Worm (Caenorhabditis elegans) whole organism, young adult: ENCODE measurements around the gene Y38E10A.33.

Source experiments
- F52B5.7 ChIP-seq: sonication (generic microtip); optimal IDR thresholded peaks from 2 replicates; lab custom pipeline; 2016; ENCODE audit warnings: mild to moderate bottlenecking, missing genetic modification characterization, missing compliant biosample characterization
- T26A5.8 ChIP-seq: sonication (generic microtip); optimal IDR thresholded peaks from 2 replicates; lab custom pipeline; 2016; ENCODE audit warnings: missing genetic modification characterization, missing compliant biosample characterization
- ZK185.1 ChIP-seq: sonication (generic microtip); optimal IDR thresholded peaks from 2 replicates; lab custom pipeline; 2016; ENCODE audit warnings: mild to moderate bottlenecking, missing genetic modification characterization, missing compliant biosample characterization; ENCODE audit not compliant: poor library complexity, severe bottlenecking
- ama-1 ChIP-seq, 3 experiments: fragments of 150-350 bp in 1 of 3; sonication (generic microtip) in 2 of 3; optimal IDR thresholded peaks; 2 replicates each; lab custom pipeline; 2014 to 2018; ENCODE audit warnings: missing biosample characterization in 2 of 3, missing genetic modification characterization in 2 of 3, missing genetic modification reagents in 2 of 3
- ccch-3 ChIP-seq: fragments of 200-800 bp; sonication (Bioruptor generic); optimal IDR thresholded peaks from 2 replicates; lab custom pipeline; 2018; ENCODE audit warnings: mild to moderate bottlenecking, missing genetic modification characterization, missing compliant biosample characterization
- dpff-1 ChIP-seq: sonication (generic microtip); optimal IDR thresholded peaks from 2 replicates; lab custom pipeline; 2017; ENCODE audit warnings: mild to moderate bottlenecking, missing genetic modification characterization, missing compliant biosample characterization
- him-1 ChIP-seq: sonication (generic microtip); optimal IDR thresholded peaks from 2 replicates; lab custom pipeline; 2016; ENCODE audit warnings: missing genotype, missing genetic modification reagents, missing genetic modification characterization, missing compliant biosample characterization
- madf-3 ChIP-seq: fragments of 200-800 bp; sonication (Bioruptor generic); IDR thresholded peaks from 2 replicates; pipeline ENCODE4 v1.3.6; 2022; ENCODE audit warnings: missing genetic modification reagents, missing genetic modification characterization, missing compliant biosample characterization
- madf-6 ChIP-seq: fragments of 200-800 bp; sonication (Bioruptor generic); IDR thresholded peaks from 2 replicates; pipeline ENCODE4 v1.3.6; 2022; ENCODE audit warnings: missing genetic modification reagents, missing genetic modification characterization, missing compliant biosample characterization
- mel-28 ChIP-seq: sonication (generic microtip); optimal IDR thresholded peaks from 2 replicates; lab custom pipeline; 2016; ENCODE audit warnings: borderline replicate concordance, mild to moderate bottlenecking, missing genetic modification characterization, missing compliant biosample characterization
- mxl-1 ChIP-seq: sonication (generic microtip); optimal IDR thresholded peaks from 2 replicates; lab custom pipeline; 2016; ENCODE audit warnings: missing genetic modification characterization, missing compliant biosample characterization
- nhr-90 ChIP-seq: sonication (generic microtip); optimal IDR thresholded peaks from 2 replicates; lab custom pipeline; 2016; ENCODE audit warnings: missing genotype, mild to moderate bottlenecking, missing genetic modification characterization, missing compliant biosample characterization
- tbp1 ChIP-seq: fragments of 200-800 bp; sonication (Bioruptor generic); optimal IDR thresholded peaks from 2 replicates; lab custom pipeline; 2018; ENCODE audit warnings: mild to moderate bottlenecking, missing genetic modification characterization, missing compliant biosample characterization
- unc-62 ChIP-seq: fragments of 150-350 bp; optimal IDR thresholded peaks from 2 replicates; lab custom pipeline; 2014; ENCODE audit warnings: missing biosample characterization, missing genetic modification reagents, missing genetic modification characterization

DNA sequence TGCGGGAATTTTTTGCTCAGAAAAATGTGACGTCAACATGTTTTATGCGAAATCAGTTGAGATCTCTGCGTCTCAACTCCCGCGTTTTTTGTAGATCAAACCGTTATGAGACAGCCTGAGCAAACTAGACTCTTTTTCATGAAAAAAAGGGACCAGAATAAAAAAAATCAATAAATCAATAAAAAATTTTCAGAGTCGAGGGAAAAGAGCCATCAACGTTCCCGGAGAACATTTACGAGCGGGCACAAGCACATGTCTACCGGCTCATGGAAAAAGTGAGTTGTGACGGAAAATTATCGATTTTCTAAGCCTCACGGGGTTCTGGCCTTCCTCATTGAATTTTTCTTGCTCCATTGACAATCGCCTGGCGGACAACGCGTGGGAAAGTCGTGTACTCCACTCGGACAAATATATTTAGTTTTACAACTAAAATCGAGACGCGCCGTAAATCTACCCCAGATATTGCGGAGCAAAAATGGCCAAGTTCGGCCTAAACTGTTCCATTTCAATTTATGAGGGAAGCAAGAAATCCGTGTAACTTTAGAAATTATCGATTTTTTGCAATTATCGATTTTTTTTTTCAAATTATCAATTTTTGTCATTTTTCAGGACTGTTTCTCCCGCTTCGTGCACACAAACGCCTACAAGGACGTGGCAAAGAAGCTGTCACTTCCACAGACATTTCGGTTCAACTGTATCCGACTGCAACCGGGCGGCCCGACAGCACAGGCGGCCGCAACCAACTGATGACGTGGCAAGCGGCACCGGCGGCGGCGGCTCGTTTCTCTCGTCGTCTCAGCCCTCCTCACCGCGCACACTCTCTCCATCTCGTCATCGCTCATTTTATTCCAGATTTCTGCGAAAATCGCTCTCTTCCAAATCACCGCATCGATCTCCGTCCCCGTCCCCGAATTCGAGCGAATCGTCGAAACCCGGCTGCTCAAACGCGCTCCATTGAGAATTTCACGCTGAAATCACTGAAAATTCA is 8.3 kb downstream of the Y38E10A.33 start:
- peak; percentile 16 for TF ChIP-seq mel-28 (tag; lab: Kevin White, UChicago)
- TF ChIP-seq madf-6 (GFP tag; lab: Robert Waterston, UW): no peak
- no peak for TF ChIP-seq dpff-1 (tag; lab: Kevin White, UChicago)
- TF ChIP-seq ama-1 (optimal IDR thresholded peaks at IDR 0.05; lab: Kevin White, UChicago): no peak
- no peak for TF ChIP-seq ama-1 (GFP tag; optimal IDR thresholded peaks at IDR 0.05; lab: Kevin White, UChicago)
- TF ChIP-seq tbp1: no peak
- TF ChIP-seq F52B5.7 (tag; lab: Kevin White, UChicago): no peak
- no peak for TF ChIP-seq nhr-90 (tag; lab: Kevin White, UChicago)
- no peak for TF ChIP-seq ccch-3 (GFP tag; lab: Kevin White, UChicago)
- no peak for TF ChIP-seq mxl-1 (tag; lab: Kevin White, UChicago)
- TF ChIP-seq unc-62 (GFP tag; lab: Kevin White, UChicago): no peak
- peak; percentile 11 for TF ChIP-seq him-1 (tag; lab: Kevin White, UChicago)
- no peak for TF ChIP-seq ZK185.1
- TF ChIP-seq madf-3 (GFP tag; lab: Robert Waterston, UW): no peak
- no peak for TF ChIP-seq T26A5.8 (tag; lab: Kevin White, UChicago)
